Worm (Caenorhabditis elegans) whole organism, L4/young adult: ENCODE measurements around the gene zmp-4.

Experiments
- dao-5 ChIP-seq: sonication (generic microtip); optimal IDR thresholded peaks from 2 replicates; lab custom pipeline; 2016; ENCODE audit warnings: missing genotype, missing genetic modification characterization, moderate library complexity, missing compliant biosample characterization
- him-1 ChIP-seq: sonication (generic microtip); optimal IDR thresholded peaks from 2 replicates; lab custom pipeline; 2016; ENCODE audit warnings: missing genotype, missing genetic modification reagents, missing genetic modification characterization, missing compliant biosample characterization

- no peak for TF ChIP-seq him-1 (tag; lab: Kevin White, UChicago)
- TF ChIP-seq dao-5, result no peak
Observed at ce11 chrV:14955676-14956075, 34.3 kb upstream of the zmp-4 start, which contains the start of gene F02D8.9.
